Fruit fly (Drosophila melanogaster) whole organism, prepupa: Measurements from ENCODE around the gene robo3.

Experiments used
- CG16779 ChIP-seq: fragments of 200-800 bp; sonication (Bioruptor generic); optimal IDR thresholded peaks from 3 replicates; lab custom pipeline; 2017; ENCODE audit warnings: missing biosample characterization, mild to moderate bottlenecking, missing genetic modification characterization
- CG31627 ChIP-seq: fragments of 200-800 bp; sonication (Bioruptor generic); optimal IDR thresholded peaks from 3 replicates; lab custom pipeline; 2016; ENCODE audit warnings: missing biosample characterization, missing genetic modification characterization
- CG9139 ChIP-seq: fragments of 200-800 bp; sonication (Bioruptor generic); optimal IDR thresholded peaks from 3 replicates; lab custom pipeline; 2017; ENCODE audit warnings: missing biosample characterization, mild to moderate bottlenecking, missing genetic modification characterization
- Eip78C ChIP-seq: fragments of 200-800 bp; sonication (Bioruptor generic); peaks from one replicate; lab custom pipeline; 2016; ENCODE audit warnings: missing biosample characterization, missing genetic modification characterization
- Sox102F ChIP-seq: fragments of 200-800 bp; sonication (Bioruptor generic); optimal IDR thresholded peaks from 2 replicates; lab custom pipeline; 2016; ENCODE audit warnings: missing biosample characterization, mild to moderate bottlenecking, missing genetic modification characterization
- Sox14 ChIP-seq: fragments of 200-800 bp; sonication (Bioruptor generic); optimal IDR thresholded peaks from 3 replicates; lab custom pipeline; 2016; ENCODE audit warnings: missing biosample characterization, missing genetic modification characterization
- Sox15 ChIP-seq: fragments of 200-800 bp; sonication (Bioruptor generic); optimal IDR thresholded peaks from 3 replicates; lab custom pipeline; 2016; ENCODE audit warnings: missing biosample characterization, missing genetic modification characterization
- esn ChIP-seq: fragments of 200-800 bp; sonication (Bioruptor generic); optimal IDR thresholded peaks from 2 replicates; lab custom pipeline; 2016; ENCODE audit warnings: missing biosample characterization, mild to moderate bottlenecking, missing genetic modification characterization, moderate library complexity
- pdm3 ChIP-seq: fragments of 200-800 bp; sonication (Bioruptor generic); optimal IDR thresholded peaks from 3 replicates; lab custom pipeline; 2016; ENCODE audit warnings: missing biosample characterization, missing genetic modification characterization

dm6 chr2L:1211528-1211927 lies 44.7 kb upstream of the robo3 start:
- no peak for TF ChIP-seq Sox102F
- TF ChIP-seq CG31627 (GFP tag; lab: Kevin White, UChicago), result no peak
- TF ChIP-seq pdm3 (GFP tag; lab: Kevin White, UChicago), result no peak
- no peak for TF ChIP-seq CG16779 (tag; lab: Kevin White, UChicago)
- TF ChIP-seq Eip78C, result no peak
- no peak for TF ChIP-seq Sox14 (GFP tag; lab: Kevin White, UChicago)
- no peak for TF ChIP-seq CG9139 (GFP tag; lab: Kevin White, UChicago)
- no peak for TF ChIP-seq Sox15 (GFP tag; lab: Kevin White, UChicago)
- no peak for TF ChIP-seq esn
